Fruit fly (Drosophila melanogaster) Kc167 (cell line): Measurements from ENCODE around the gene enc.

ENCODE experiments used
- Myc ChIP-seq: fragments of >200 bp; optimal IDR thresholded peaks from 2 replicates; lab custom pipeline; 2017; ENCODE audit warnings: missing external identifiers
- Sin3A ChIP-seq: fragments of >200 bp; optimal IDR thresholded peaks from 2 replicates; lab custom pipeline; 2018; ENCODE audit warnings: missing external identifiers
- h ChIP-seq: fragments of >200 bp; optimal IDR thresholded peaks from 3 replicates; lab custom pipeline; 2018; ENCODE audit warnings: missing external identifiers
- insv ChIP-seq: fragments of >200 bp; optimal IDR thresholded peaks from 3 replicates; lab custom pipeline; 2018; ENCODE audit warnings: missing external identifiers
- psq ChIP-seq: fragments of >200 bp; optimal IDR thresholded peaks from 2 replicates; lab custom pipeline; 2017; ENCODE audit warnings: missing external identifiers
- ttk ChIP-seq: sonication (Bioruptor generic); optimal IDR thresholded peaks from 2 replicates; lab custom pipeline; 2017; ENCODE audit warnings: missing external identifiers

enc gene

DNA sequence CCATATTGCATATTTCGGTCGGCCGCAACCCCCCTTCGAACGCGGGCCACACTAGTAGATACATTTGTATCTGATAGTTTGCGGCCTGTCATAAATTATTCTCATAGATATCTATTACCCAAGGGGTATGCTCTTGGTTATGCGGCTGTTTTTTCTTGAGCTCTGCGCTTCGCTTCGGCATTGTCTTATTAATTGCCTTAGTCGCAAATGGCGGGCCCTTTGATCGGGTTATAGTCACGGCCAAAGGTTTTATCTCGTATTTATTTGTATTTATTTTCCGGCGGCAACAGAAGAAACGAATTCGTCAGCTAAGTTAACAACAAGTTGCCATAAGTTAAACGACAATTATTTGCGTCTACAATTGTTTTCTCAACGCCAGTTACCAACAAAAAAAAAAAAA, 37.5 kb downstream of the enc start:
- TF ChIP-seq Myc (lab: Kevin White, UChicago) (no peak), insv (lab: Kevin White, UChicago) (no peak), psq (lab: Kevin White, UChicago) (no peak), ttk (lab: Kevin White, UChicago) (no peak), h (no peak), Sin3A (no peak)

DNA sequence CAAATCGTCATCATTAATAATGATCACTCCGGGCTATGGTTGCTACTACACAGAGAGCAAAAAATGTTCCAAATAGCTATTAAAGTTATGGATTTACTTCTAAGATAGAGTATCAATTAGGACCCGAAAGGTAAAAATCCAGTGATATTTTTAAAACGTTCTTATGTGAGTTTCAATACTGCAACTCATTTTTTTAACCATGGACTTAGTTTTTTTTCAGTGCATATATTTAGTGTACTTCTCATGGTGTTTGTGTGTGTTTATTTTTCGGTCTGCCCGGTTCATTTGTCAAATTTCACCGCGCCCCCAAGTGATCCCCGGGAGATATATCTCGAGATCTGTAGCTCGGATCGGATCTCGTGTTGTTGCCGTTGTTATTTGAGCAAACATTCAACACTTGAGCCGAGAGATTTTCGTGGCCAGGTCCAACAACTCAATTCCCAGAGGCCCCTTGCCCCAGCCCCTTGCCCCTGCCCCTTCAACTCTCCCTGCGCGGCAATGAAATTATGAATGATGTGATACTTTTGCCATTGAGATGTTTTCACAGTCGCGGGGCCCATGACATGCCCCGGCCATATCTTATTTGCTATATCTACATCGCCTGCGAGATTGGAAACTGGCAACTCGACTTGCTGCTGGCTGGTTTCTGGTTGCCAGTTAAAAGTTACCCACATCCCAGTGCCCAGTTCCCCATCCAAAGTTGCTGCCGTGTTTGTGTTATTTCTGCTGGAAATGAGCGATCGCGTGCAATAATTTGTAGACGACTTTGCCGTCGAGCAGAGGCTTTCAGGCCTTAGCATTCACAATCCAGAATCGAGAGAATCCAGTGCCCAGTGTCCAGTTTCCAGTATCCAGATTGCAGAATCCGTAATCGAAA, 44.3 kb downstream of the enc start:
- no peak for TF ChIP-seq Myc (lab: Kevin White, UChicago)

DNA sequence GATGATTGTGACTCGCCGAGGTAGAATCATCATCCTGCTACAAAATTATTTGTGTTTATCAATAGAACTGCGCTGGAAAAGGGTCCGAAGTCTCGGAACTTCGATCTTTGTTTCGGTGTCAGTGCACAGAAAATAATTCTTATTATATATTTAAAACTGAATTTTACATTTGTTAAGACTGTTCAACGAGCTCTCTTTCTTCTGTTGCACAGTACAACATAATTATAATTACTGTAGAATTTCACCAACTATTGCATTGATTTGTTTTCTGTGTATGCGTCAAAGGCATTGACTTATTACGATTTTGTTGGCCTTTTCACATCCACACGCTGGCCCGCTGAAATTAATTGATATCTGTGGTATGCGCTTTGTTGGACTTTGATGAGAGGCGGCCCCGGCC, 45.0 kb downstream of the enc start:
- TF ChIP-seq psq (lab: Kevin White, UChicago) = no peak
- TF ChIP-seq insv (lab: Kevin White, UChicago) = no peak
- no peak for TF ChIP-seq ttk (lab: Kevin White, UChicago)
- TF ChIP-seq Myc (lab: Kevin White, UChicago) = no peak
- TF ChIP-seq Sin3A = no peak
- no peak for TF ChIP-seq h

DNA sequence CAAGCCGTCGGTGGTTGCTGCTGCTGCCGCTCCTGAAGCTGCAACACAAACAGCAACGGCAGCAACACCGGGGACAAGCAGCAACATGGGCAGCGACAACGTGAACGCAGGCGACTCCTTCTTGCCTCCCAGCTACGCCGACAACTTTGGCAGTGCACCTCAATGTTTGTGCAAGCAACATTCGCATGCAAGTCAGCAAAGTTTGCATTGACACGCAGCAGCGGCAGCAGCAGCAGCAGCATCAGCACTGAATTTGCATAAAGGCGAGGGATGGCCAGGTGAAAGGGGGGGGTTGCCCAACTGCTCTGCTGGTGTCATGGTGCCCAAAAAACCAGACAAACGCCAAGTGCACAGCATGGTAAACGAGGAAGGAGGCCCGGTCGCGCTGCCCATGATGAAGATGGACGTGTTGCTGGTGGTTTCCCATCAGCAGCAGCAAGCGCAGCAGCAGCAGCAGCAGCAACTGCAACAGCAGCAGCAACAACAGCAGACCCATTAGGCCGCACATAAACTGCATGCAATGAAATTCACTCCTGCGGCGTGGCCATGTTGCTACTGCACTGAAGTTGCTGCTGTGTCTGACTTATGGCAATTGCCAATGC, 46.9 kb downstream of the enc start:
- TF ChIP-seq Sin3A = no peak
- TF ChIP-seq psq (lab: Kevin White, UChicago) = no peak
- no peak for TF ChIP-seq h
- no peak for TF ChIP-seq ttk (lab: Kevin White, UChicago)
- no peak for TF ChIP-seq insv (lab: Kevin White, UChicago)
- TF ChIP-seq Myc (lab: Kevin White, UChicago) = no peak

DNA sequence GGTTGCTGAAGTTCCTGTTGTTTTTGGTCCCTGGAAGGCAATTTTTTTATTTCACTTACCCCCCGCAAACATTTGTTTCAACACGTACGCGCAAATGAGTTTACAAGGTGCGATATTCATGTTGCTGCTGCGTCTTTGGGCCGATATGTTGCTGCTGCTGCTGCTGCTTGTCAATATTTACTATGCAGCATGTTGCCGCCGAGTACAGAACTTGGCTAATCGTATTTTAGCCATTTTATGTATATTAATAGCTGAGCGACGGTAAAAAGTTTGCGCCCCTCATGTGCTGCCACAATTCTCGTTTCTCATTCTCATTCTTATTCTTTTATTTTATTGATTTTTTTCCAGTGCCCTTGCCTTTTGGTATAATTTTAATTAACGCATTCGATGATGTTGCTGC, 48.0 kb downstream of the enc start:
- no peak for TF ChIP-seq psq (lab: Kevin White, UChicago)
- TF ChIP-seq ttk (lab: Kevin White, UChicago) = no peak
- TF ChIP-seq h = no peak
- TF ChIP-seq Sin3A = no peak
- no peak for TF ChIP-seq insv (lab: Kevin White, UChicago)
- no peak for TF ChIP-seq Myc (lab: Kevin White, UChicago)

dm6 chr3L:3868014-3868413, 49.5 kb downstream of the enc start:
- TF ChIP-seq ttk (lab: Kevin White, UChicago) = no peak
- TF ChIP-seq psq (lab: Kevin White, UChicago) = no peak
- no peak for TF ChIP-seq insv (lab: Kevin White, UChicago)
- no peak for TF ChIP-seq h
- no peak for TF ChIP-seq Sin3A
- no peak for TF ChIP-seq Myc (lab: Kevin White, UChicago)

DNA sequence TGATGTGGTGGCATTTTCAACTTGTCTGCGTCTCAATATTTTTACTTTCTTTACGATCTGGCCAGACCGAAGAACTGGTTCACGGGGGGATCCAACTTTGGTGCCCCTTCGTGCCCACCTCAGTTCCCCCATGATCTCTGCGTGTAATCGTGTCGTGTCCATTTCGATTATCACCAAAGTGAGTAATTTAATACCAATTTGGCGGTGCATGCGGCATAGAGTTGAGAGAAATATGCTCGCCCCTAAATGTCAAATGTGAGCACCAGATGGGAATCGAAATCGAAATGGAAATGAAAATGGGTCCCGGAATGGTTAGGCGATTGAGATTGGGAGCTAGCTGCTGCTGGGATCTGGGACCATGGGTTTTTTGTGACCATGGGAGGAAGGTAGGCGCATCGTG, 52.8 kb downstream of the enc start:
- TF ChIP-seq h = no peak
- no peak for TF ChIP-seq insv (lab: Kevin White, UChicago)
- TF ChIP-seq Myc (lab: Kevin White, UChicago) = no peak
- no peak for TF ChIP-seq ttk (lab: Kevin White, UChicago)
- no peak for TF ChIP-seq Sin3A
- no peak for TF ChIP-seq psq (lab: Kevin White, UChicago)

DNA sequence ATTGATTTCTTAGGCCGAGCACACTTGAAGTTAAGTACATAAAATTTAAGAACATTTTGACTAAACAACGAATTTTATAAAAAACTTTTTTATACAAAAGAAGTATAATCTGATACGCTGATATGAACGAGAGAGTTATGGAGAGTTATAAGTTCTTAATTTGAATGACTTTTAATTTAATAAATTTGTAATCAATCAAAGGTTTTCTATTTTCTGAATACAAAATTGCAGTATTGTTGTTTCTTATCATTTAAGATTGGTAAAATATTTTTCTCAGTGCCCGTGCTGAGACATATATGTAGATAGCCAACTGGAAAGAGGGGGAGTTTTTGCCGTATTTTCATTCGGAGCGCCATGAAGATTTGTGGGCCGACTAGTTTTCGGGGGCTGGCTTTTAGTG, 54.6 kb downstream of the enc start:
- no peak for TF ChIP-seq h
- TF ChIP-seq psq (lab: Kevin White, UChicago) = no peak
- no peak for TF ChIP-seq Myc (lab: Kevin White, UChicago)
- TF ChIP-seq ttk (lab: Kevin White, UChicago) = no peak
- no peak for TF ChIP-seq insv (lab: Kevin White, UChicago)
- TF ChIP-seq Sin3A = no peak

dm6 chr3L:3875004-3875403, 56.5 kb downstream of the enc start:
- TF ChIP-seq ttk (lab: Kevin White, UChicago) = no peak
- no peak for TF ChIP-seq Sin3A
- no peak for TF ChIP-seq h

DNA sequence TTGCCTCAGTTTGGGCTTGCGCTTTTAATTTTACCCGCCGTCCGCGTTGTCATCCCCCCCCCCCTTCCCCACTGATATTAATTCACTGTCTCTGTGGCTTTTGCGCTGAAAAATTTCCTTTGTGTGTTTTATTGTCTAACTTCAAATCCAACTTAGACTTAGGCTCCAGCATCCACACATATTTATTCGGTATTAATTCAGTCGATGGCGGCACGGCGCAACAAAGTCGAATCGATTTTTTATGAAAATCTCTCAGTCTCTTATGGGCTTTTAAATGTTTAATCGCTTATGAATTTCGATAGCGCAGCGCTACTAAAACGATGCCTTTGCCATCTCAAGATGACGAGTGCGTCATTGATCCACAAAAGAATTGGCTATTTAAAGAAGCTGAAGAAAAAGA, 57.5 kb downstream of the enc start:
- TF ChIP-seq insv (lab: Kevin White, UChicago) = no peak

DNA sequence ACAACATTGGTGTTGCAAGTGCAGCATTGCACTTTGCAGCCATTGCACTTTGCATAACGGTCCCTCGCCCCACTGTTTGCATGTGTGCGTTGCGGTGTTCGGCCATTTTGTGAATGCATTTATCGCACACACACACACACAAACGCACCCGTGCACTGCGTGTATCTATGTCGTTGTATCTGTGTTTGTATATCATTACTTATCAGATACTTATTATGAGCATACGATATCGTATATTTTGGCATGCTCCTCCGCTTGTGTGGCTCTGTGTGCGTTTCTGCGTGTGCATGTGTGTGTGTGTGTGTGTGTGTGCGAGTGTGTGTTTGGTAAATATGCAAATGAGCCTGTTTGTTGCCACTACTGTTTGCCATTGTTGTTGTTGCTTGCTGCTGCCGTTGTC, 58.4 kb downstream of the enc start:
- TF ChIP-seq psq (lab: Kevin White, UChicago) = no peak
- TF ChIP-seq h = no peak
- no peak for TF ChIP-seq ttk (lab: Kevin White, UChicago)
- TF ChIP-seq Myc (lab: Kevin White, UChicago) = no peak
- TF ChIP-seq insv (lab: Kevin White, UChicago) = no peak
- TF ChIP-seq Sin3A = no peak

DNA sequence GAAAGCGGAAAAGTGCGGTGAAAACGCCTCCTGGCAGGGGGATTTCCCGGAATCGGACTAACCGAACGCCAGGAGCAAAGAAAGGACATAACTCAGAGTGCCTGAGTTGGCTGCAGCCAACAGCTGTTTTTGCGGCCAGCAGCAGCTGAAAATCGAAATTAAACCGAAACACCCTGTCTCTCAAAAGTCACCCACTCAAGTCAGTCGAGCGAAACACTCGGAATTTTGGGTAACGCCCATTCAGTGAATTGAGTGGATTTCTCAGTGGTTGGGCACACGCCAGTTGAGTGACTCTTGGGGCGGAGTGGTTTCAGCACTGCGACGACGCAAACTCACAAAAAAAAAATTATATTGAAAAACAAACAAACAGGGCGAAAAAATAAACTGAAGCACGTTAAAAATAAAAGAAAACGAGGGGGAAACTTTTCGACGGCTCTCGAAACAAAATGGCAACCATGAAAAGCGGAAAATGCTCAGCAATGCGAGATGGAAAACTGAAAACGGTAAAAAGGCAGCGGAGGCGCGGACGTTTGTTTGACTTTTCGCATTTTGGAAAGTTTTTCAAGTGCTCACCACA, 60.3 kb downstream of the enc start:
- TF ChIP-seq psq (lab: Kevin White, UChicago) (no peak), ttk (lab: Kevin White, UChicago) (no peak), h (no peak), Sin3A (no peak), Myc (lab: Kevin White, UChicago) (no peak)

dm6 chr3L:3882046-3882445, 63.6 kb downstream of the enc start:
- TF ChIP-seq Myc (lab: Kevin White, UChicago) (no peak), h (no peak), insv (lab: Kevin White, UChicago) (no peak), Sin3A (no peak), psq (lab: Kevin White, UChicago) (no peak), ttk (lab: Kevin White, UChicago) (no peak)
